Worm (Caenorhabditis elegans) whole organism, L2 larva: ENCODE results near the gene srz-5.

Experiments
- aly-2 ChIP-seq: fragments of 150-350 bp; optimal IDR thresholded peaks from 2 replicates; lab custom pipeline; 2014; ENCODE audit warnings: missing biosample characterization, missing genetic modification characterization
- blmp-1 ChIP-seq: sonication (generic microtip); optimal IDR thresholded peaks from 2 replicates; lab custom pipeline; 2017; ENCODE audit warnings: missing genetic modification characterization, mild to moderate bottlenecking, missing compliant biosample characterization, antibody characterized with exemption, moderate library complexity; ENCODE audit not compliant: insufficient read depth
- ceh-82 ChIP-seq: fragments of 150-350 bp; optimal IDR thresholded peaks from 2 replicates; lab custom pipeline; 2014; ENCODE audit warnings: missing biosample characterization, missing genetic modification characterization
- elt-1 ChIP-seq: fragments of 150-350 bp; optimal IDR thresholded peaks from 2 replicates; lab custom pipeline; 2014; ENCODE audit warnings: missing biosample characterization, missing genetic modification characterization
- elt-3 ChIP-seq: sonication (generic microtip); optimal IDR thresholded peaks from 2 replicates; lab custom pipeline; 2017; ENCODE audit warnings: missing biosample characterization, missing genetic modification characterization
- nhr-10 ChIP-seq: sonication (generic microtip); optimal IDR thresholded peaks from 2 replicates; lab custom pipeline; 2017; ENCODE audit warnings: missing biosample characterization, missing genetic modification characterization
- nhr-12 ChIP-seq: fragments of 150-350 bp; optimal IDR thresholded peaks from 2 replicates; lab custom pipeline; 2014; ENCODE audit warnings: missing biosample characterization, missing genetic modification characterization
- snpc-4 ChIP-seq: fragments of 150-350 bp; optimal IDR thresholded peaks from 2 replicates; lab custom pipeline; 2014; ENCODE audit warnings: missing biosample characterization, missing genetic modification characterization

DNA sequence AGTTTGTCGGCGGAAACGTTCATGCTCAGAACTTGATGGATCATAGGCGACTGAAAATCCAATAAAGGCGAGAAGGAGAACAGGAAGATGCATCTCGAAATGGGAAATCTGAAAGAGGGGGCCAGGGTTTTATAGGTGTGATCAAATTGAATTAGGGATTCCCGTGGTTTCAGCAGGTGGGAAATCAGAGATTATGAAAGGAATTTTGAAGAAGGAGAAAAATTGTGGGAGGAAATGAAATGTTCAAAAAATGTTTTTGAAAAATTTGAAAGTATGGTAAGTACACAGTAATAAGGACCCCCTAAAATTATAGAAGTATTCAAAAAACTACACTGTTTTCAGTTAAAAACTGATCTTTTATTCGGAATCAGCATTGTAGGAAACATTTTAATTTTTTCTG is 44.0 kb downstream of the srz-5 start, which contains the start of gene Y49F6B.20:
- TF ChIP-seq snpc-4 (tag; lab: Kevin White, UChicago) (no peak), nhr-10 (tag; lab: Kevin White, UChicago) (no peak), aly-2 (tag; lab: Kevin White, UChicago) (no peak), blmp-1 (no peak), elt-3 (tag; lab: Kevin White, UChicago) (no peak), elt-1 (tag; lab: Kevin White, UChicago) (no peak), nhr-12 (tag; lab: Kevin White, UChicago) (no peak), ceh-82 (tag; lab: Kevin White, UChicago) (no peak)
